Worm (Caenorhabditis elegans): ENCODE data around the gene R10D12.1.
A peak's percentile ranks its signal among the peaks of the same experiment; 100 is the strongest.

The R10D12.1 gene

ce11 chrV:13934545-13934944 is at the start of gene R10D12.1:
R10D12.1 (minus strand) TSS chrV:13934645.
- TF ChIP-seq tlf-1 (GFP tag; optimal IDR thresholded peaks at IDR 0.05) (no peak), ztf-6 (GFP tag; IDR thresholded peaks at IDR 0.05) (no peak), bed-2 (GFP tag; IDR thresholded peaks at IDR 0.05) (no peak), madf-8 (GFP tag; conservative IDR thresholded peaks at IDR 0.05) (no peak), efl-1 (GFP tag; optimal IDR thresholded peaks at IDR 0.05) (no peak), ekl-4 (GFP tag; IDR thresholded peaks at IDR 0.05) (no peak), lin-26 (GFP tag; IDR thresholded peaks at IDR 0.05) (no peak), nfyb-1 (GFP tag; IDR thresholded peaks at IDR 0.05) (no peak), snpc-1.3 (tag; optimal IDR thresholded peaks at IDR 0.05; ENCODE audit: insufficient read depth) (no peak), snpc-1.1 (tag; optimal IDR thresholded peaks at IDR 0.05; ENCODE audit: insufficient read depth) (no peak), chd-7 (tag; optimal IDR thresholded peaks at IDR 0.05) (no peak), ceh-100 (GFP tag; IDR thresholded peaks at IDR 0.05) (no peak), repo-1 (tag; optimal IDR thresholded peaks at IDR 0.05) (no peak), dpff-1 (tag; optimal IDR thresholded peaks at IDR 0.05) (no peak), lag-1 (GFP tag; IDR thresholded peaks at IDR 0.05) (no peak), nhr-179 (tag; optimal IDR thresholded peaks at IDR 0.05) (no peak), hlh-12 (tag; optimal IDR thresholded peaks at IDR 0.05) (no peak)

DNA sequence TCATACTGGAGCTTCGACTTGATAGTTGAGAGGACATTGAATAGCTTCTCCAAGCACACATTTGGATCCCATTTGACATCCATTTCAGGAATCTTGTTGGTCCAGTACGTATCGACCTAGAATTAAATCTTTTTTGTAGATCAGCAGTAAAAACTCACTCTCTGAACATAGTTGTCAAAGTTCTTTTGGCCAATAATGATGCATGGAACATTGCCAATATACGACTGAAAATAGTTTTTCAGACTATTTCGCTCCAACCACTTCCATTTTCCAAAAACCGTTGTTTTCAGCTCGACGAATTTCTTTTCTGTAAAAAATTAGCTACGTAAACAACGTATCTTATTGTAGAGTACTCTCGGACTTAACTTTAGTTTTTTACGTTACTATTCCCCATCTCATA is 47.2 kb upstream of the R10D12.1 start:
- TF ChIP-seq fkh-3 (tag; optimal IDR thresholded peaks at IDR 0.05) (no peak), Y95B8A.8 (GFP tag; IDR thresholded peaks at IDR 0.05) (no peak), zim-3 (tag; optimal IDR thresholded peaks at IDR 0.05) (no peak), nfya-1 (tag; optimal IDR thresholded peaks at IDR 0.05; ENCODE audit: borderline replicate concordance, insufficient read depth) (no peak), F22D6.2 (tag; optimal IDR thresholded peaks at IDR 0.05) (no peak), snpc-3.4 (tag; optimal IDR thresholded peaks at IDR 0.05) (no peak), atf-7 (tag; optimal IDR thresholded peaks at IDR 0.05) (no peak), pha-4 (tag; optimal IDR thresholded peaks at IDR 0.05) (no peak), F57A8.1 (GFP tag; optimal IDR thresholded peaks at IDR 0.05) (no peak)

- no peak for TF ChIP-seq lin-26 (GFP tag; IDR thresholded peaks at IDR 0.05)
- TF ChIP-seq bed-1 (GFP tag; IDR thresholded peaks at IDR 0.05) = no peak
Observed at ce11 chrV:13980807-13981206, 46.4 kb upstream of the R10D12.1 start, which contains the start of gene eol-1. eol-1 (minus strand) TSS chrV:13980907.

DNA sequence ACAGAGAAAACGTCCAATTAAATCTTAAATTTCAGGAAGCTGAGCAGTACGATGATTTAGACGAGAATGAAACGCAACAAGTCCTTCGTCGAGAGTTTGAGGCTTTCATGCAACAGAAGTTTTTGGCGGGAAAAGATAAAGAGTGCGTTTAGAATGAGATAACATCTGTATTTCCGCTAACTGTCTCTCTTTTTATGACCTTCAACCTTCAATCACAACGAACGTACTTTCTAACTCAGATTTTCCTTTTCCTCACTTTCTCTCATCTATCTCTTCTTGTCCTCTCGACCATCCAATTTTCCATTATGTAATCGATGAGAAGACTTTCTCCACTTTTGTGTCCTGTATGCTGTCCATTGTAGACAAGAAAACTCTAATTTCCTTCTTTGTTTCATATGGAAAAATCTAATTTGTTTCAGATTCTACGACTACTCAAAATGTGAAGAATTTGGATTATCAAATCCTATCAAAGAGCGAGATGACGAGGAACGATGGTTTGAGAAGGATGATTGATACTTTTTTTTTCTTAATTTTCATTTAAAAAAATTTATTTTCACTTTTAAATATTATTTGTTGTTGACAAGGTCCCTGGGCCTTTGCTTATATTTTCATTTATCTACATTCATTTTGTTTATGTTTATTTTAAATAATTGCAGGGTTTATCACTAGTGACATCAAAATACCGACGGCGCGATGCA is 29.0 kb upstream of the R10D12.1 start, which contains the start of gene sao-1:
TSS of gene sao-1 (plus strand) at position 648 of the 698 bp plus-strand sequence.
- TF ChIP-seq hmg-1.2 (GFP tag; IDR thresholded peaks at IDR 0.05) = no peak
- TF ChIP-seq Y79H2A.3 (GFP tag; conservative IDR thresholded peaks at IDR 0.05) = 0 out of 2 replicates have a peak, but pooled peaks have one; percentile 22

DNA sequence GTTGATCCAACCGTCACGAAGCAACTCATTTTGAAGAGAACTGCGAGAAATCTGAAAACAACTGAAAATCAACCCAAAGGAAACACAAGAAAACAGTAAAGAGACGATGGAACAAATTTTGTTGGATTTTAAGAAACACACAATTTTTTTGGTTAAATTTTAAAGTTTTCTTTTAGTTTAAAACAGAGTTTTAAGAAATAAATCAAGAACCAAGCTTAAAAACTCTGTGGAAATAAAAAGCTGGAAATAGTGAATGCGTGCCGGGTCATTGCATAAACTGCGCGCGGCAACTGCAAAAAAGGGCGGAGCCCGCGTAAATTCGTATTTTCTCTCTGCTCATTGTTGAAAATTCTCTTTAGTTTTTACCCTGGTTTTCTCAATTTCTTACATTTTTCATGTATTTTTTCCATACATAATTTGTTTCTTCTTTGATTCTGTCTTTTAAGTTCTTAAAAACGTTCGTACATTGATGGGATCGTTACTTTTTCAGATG is 27.5 kb upstream of the R10D12.1 start, which contains the start of the genes algn-13 and R10D12.13:
TSS of gene algn-13 (minus strand) at position 51 of the 493 bp plus-strand sequence.
TSS of gene R10D12.13 (plus strand) at position 491 of the 493 bp plus-strand sequence.
- TF ChIP-seq nhr-90 (tag; optimal IDR thresholded peaks at IDR 0.05) = no peak
- TF ChIP-seq snpc-1.3 (tag; optimal IDR thresholded peaks at IDR 0.05; ENCODE audit: insufficient read depth) = peak; percentile 85
- peak; percentile 76 for TF ChIP-seq madf-8 (GFP tag; conservative IDR thresholded peaks at IDR 0.05)
- TF ChIP-seq tbp1 (GFP tag; optimal IDR thresholded peaks at IDR 0.05) = peak; percentile 54
- TF ChIP-seq lag-1 (GFP tag; IDR thresholded peaks at IDR 0.05) = no peak
- no peak for TF ChIP-seq F57A8.1 (GFP tag; optimal IDR thresholded peaks at IDR 0.05)
- TF ChIP-seq ets-4 (GFP tag; optimal IDR thresholded peaks at IDR 0.05) = no peak
- no peak for TF ChIP-seq ccch-3 (GFP tag; optimal IDR thresholded peaks at IDR 0.05)
- TF ChIP-seq hmg-1.2 (GFP tag; IDR thresholded peaks at IDR 0.05) = peak; percentile 52
- TF ChIP-seq F39B2.1 (GFP tag; IDR thresholded peaks at IDR 0.05) = no peak
- no peak for TF ChIP-seq ceh-40 (GFP tag; IDR thresholded peaks at IDR 0.05)
- TF ChIP-seq sea-2 (GFP tag; IDR thresholded peaks at IDR 0.05) = no peak
- no peak for TF ChIP-seq Y67H2A.10 (GFP tag; conservative IDR thresholded peaks at IDR 0.05)
- no peak for TF ChIP-seq Y56A3A.18 (GFP tag; IDR thresholded peaks at IDR 0.05)
- no peak for TF ChIP-seq fkh-3 (tag; optimal IDR thresholded peaks at IDR 0.05)
- no peak for TF ChIP-seq madf-3 (GFP tag; IDR thresholded peaks at IDR 0.05)
- peak; percentile 41 for TF ChIP-seq tlf-1 (GFP tag; optimal IDR thresholded peaks at IDR 0.05)
- peak; percentile 75 for TF ChIP-seq mcd-1 (GFP tag; IDR thresholded peaks at IDR 0.05)
- no peak for TF ChIP-seq akir-1 (GFP tag; optimal IDR thresholded peaks at IDR 0.05)
